Worm (Caenorhabditis elegans): ENCODE results near the gene bed-1.
A peak's percentile ranks its signal among the peaks of the same experiment; 100 is the strongest.
"Not testable (repeated sequence)": the region's sequence is repeated elsewhere in the genome, so short reads cannot be mapped to it uniquely, and the experiment has no call there.

ce11 chrV:19101589-19102201 is 23.0 kb downstream of the bed-1 start, which contains the start of gene zhp-4:
- TF ChIP-seq T22C8.4 (GFP tag; IDR thresholded peaks at IDR 0.05) = peak; percentile 95
- not testable (repeated sequence) for TF ChIP-seq ref-1 (GFP tag; conservative IDR thresholded peaks at IDR 0.05); ztf-23 (GFP tag; IDR thresholded peaks at IDR 0.05); cog-1 (tag; optimal IDR thresholded peaks at IDR 0.05); tab-1 (GFP tag; IDR thresholded peaks at IDR 0.05)
